Worm (Caenorhabditis elegans) whole organism, midembryonic: Measurements from ENCODE around the gene acl-4.

Experiments
- cog-1 ChIP-seq: sonication (generic microtip); optimal IDR thresholded peaks from 2 replicates; lab custom pipeline; 2016; ENCODE audit warnings: missing genetic modification characterization, missing compliant biosample characterization
- klf-2 ChIP-seq: fragments of 200-800 bp; sonication (Bioruptor generic); conservative IDR thresholded peaks from 2 replicates; pipeline ENCODE4 v1.3.6; 2022; ENCODE audit warnings: missing genetic modification reagents, missing genetic modification characterization, missing compliant biosample characterization
- med-1 ChIP-seq: sonication (generic microtip); optimal IDR thresholded peaks from 2 replicates; lab custom pipeline; 2017; ENCODE audit warnings: missing genetic modification characterization, mild to moderate bottlenecking, missing compliant biosample characterization, antibody characterized with exemption, missing genetic modification reagents; ENCODE audit not compliant: insufficient read depth
- ref-1 ChIP-seq: fragments of 200-800 bp; sonication (Bioruptor generic); conservative IDR thresholded peaks from 2 replicates; pipeline ENCODE4 v1.3.6; 2022; ENCODE audit warnings: missing genetic modification reagents, missing genetic modification characterization, missing compliant biosample characterization
- tab-1 ChIP-seq: fragments of 200-800 bp; sonication (Bioruptor generic); IDR thresholded peaks from 2 replicates; pipeline ENCODE4 v1.3.6; 2022; ENCODE audit warnings: missing genetic modification characterization, missing compliant biosample characterization
- ztf-23 ChIP-seq: fragments of 200-800 bp; sonication (Bioruptor generic); IDR thresholded peaks from 2 replicates; pipeline ENCODE4 v1.3.6; 2022; ENCODE audit warnings: missing genetic modification reagents, missing genetic modification characterization, missing compliant biosample characterization
- ztf-29 ChIP-seq: fragments of 200-800 bp; sonication (Bioruptor generic); IDR thresholded peaks from 2 replicates; pipeline ENCODE4 v1.3.6; 2022; ENCODE audit warnings: missing genetic modification reagents, missing genetic modification characterization, missing compliant biosample characterization

ce11 chrX:2093169-2093568 is 22.9 kb upstream of the acl-4 start, which contains the start of gene col-164:
- TF ChIP-seq ref-1 (GFP tag; lab: Robert Waterston, UW): no peak
- TF ChIP-seq ztf-29 (GFP tag; lab: Robert Waterston, UW): no peak
- no peak for TF ChIP-seq tab-1 (GFP tag; lab: Robert Waterston, UW)
- no peak for TF ChIP-seq ztf-23 (GFP tag; lab: Robert Waterston, UW)
- TF ChIP-seq klf-2 (GFP tag; lab: Robert Waterston, UW): no peak
- TF ChIP-seq cog-1 (tag; lab: Kevin White, UChicago): no peak
- TF ChIP-seq med-1 (GFP tag; lab: Kevin White, UChicago): no peak
